Worm (Caenorhabditis elegans) whole organism, L4 larva: ENCODE results near the gene flp-32.

Experiments used
- T20F7.1 ChIP-seq: fragments of 200-800 bp; sonication (Bioruptor generic); optimal IDR thresholded peaks from 2 replicates; lab custom pipeline; 2018; ENCODE audit warnings: mild to moderate bottlenecking, missing genetic modification characterization, missing compliant biosample characterization
- ceh-20 ChIP-seq: fragments of 200-800 bp; sonication (Bioruptor generic); IDR thresholded peaks from 2 replicates; pipeline ENCODE4 v1.3.6; 2022; ENCODE audit warnings: missing genetic modification reagents, missing genetic modification characterization, missing compliant biosample characterization
- egl-43 ChIP-seq: fragments of 200-800 bp; sonication (Bioruptor generic); IDR thresholded peaks from 2 replicates; pipeline ENCODE4 v1.3.6; 2022; ENCODE audit warnings: missing genetic modification reagents, missing genetic modification characterization, missing compliant biosample characterization
- fkh-10 ChIP-seq: fragments of 150-350 bp; optimal IDR thresholded peaks from 2 replicates; lab custom pipeline; 2014; ENCODE audit warnings: missing biosample characterization, missing genetic modification reagents, missing genetic modification characterization
- fos-1 ChIP-seq: fragments of 150-350 bp; optimal IDR thresholded peaks from 2 replicates; lab custom pipeline; 2014; ENCODE audit warnings: missing biosample characterization, missing genetic modification characterization
- nhr-11 ChIP-seq: fragments of 150-350 bp; optimal IDR thresholded peaks from 2 replicates; lab custom pipeline; 2014; ENCODE audit warnings: missing biosample characterization, missing genetic modification characterization
- nhr-237 ChIP-seq: sonication (generic microtip); optimal IDR thresholded peaks from 2 replicates; lab custom pipeline; 2017; ENCODE audit warnings: missing biosample characterization, missing genetic modification characterization
- nhr-76 ChIP-seq: fragments of 150-350 bp; optimal IDR thresholded peaks from 2 replicates; lab custom pipeline; 2014; ENCODE audit warnings: missing biosample characterization, missing genetic modification characterization

DNA sequence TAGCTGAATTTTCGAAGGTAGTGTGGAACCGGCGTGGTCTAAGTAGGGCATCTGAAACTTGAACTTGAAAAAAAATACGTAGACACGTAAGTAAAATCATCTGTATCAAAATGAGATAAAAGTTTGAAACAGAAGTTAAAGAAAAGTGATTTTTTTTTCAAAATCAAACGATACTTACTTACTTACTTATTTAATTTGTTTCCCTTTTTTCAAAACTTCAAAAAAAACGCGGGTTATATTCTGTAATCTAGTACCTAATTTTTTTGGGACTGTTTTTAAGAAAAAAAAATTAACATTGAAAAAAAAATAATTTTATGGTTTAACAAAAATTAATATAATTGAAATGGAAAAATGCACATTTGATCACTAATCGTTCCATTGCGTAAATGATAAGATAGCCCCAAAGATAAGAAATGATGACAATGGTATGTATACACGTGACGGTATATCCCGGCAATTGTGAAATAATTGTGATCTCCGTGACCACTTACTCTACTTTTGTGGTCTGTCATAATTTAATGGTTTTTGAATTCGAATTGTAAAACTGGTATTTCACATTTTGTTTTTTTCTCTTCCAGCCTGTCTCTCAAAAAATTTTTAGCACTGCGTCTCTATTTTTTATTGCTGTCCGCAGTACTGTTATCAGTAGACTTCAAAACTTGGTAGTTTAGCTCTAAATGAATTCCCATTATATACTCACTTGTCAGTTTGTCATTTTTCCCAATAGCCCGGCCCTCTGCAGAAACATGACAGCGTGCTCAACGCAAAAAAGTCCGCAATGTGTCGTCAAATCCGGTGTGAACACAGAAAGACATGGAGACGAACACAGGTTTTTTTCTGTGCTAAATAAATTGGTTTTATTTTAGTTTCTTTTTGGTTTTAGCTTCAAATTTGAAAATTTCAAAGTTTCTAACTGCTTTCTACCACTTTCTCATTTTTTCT is 7.4 kb downstream of the flp-32 start, which contains the start of gene mocs-1:
- TF ChIP-seq ceh-20 (GFP tag; lab: Robert Waterston, UW) (no peak), fos-1 (tag; lab: Kevin White, UChicago) (no peak), fkh-10 (GFP tag; lab: Kevin White, UChicago) (no peak), nhr-76 (tag; lab: Kevin White, UChicago) (no peak), egl-43 (GFP tag; lab: Robert Waterston, UW) (no peak), nhr-237 (no peak), nhr-11 (tag; lab: Kevin White, UChicago) (no peak), T20F7.1 (GFP tag; lab: Kevin White, UChicago) (no peak)
